Worm (Caenorhabditis elegans) whole organism, mixed stage, embryonic: ENCODE measurements around the gene C27F2.6.

ENCODE experiments used
- lin-13 ChIP-seq: fragments of 150-350 bp; optimal IDR thresholded peaks from 2 replicates; lab custom pipeline; 2014; ENCODE audit warnings: missing biosample characterization, missing genetic modification characterization
- nhr-12 ChIP-seq: fragments of 150-350 bp; optimal IDR thresholded peaks from 2 replicates; lab custom pipeline; 2014; ENCODE audit warnings: missing biosample characterization, missing genetic modification characterization
- nhr-237 ChIP-seq: fragments of 150-350 bp; optimal IDR thresholded peaks from 2 replicates; lab custom pipeline; 2014; ENCODE audit warnings: missing biosample characterization, missing genetic modification characterization
- nhr-28 ChIP-seq: fragments of 150-350 bp; optimal IDR thresholded peaks from 2 replicates; lab custom pipeline; 2014; ENCODE audit warnings: missing biosample characterization, missing genetic modification characterization
- unc-62 ChIP-seq: fragments of 150-350 bp; optimal IDR thresholded peaks from 2 replicates; lab custom pipeline; 2014; ENCODE audit warnings: missing biosample characterization, missing genetic modification reagents, missing genetic modification characterization
- zip-8 ChIP-seq: fragments of 150-350 bp; optimal IDR thresholded peaks from 2 replicates; lab custom pipeline; 2014; ENCODE audit warnings: missing biosample characterization, missing genetic modification characterization
- ztf-11 ChIP-seq: fragments of 150-350 bp; optimal IDR thresholded peaks from 2 replicates; lab custom pipeline; 2014; ENCODE audit warnings: missing biosample characterization, missing genetic modification characterization

DNA sequence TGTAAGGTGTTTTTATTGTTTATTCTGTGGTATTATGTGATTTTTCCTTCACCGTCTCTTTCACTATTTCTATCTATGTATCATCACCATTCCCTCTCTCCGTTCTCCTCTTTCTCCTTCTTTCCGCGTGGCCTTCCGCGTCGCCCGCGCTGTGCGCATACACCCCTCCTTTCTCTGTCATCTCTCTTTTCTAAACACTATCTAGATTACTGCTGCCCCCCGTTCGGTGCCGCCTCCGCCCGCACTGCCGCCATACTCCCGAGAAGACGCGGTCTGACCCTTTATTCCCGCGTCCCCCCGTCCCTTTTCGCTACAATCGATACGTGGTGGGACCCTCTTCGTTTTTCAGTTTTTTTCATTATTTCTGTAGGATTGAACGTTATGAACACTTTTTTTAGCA, 31.6 kb downstream of the C27F2.6 start:
- TF ChIP-seq nhr-28 (tag; lab: Kevin White, UChicago): no peak
- TF ChIP-seq nhr-12 (tag; lab: Kevin White, UChicago): no peak
- no peak for TF ChIP-seq ztf-11
- TF ChIP-seq unc-62 (GFP tag; lab: Kevin White, UChicago): no peak
- no peak for TF ChIP-seq lin-13
- TF ChIP-seq zip-8 (tag; lab: Kevin White, UChicago): no peak
- TF ChIP-seq nhr-237 (tag; lab: Kevin White, UChicago): no peak
